Fruit fly (Drosophila melanogaster): ENCODE measurements around the gene foxo.

DNA sequence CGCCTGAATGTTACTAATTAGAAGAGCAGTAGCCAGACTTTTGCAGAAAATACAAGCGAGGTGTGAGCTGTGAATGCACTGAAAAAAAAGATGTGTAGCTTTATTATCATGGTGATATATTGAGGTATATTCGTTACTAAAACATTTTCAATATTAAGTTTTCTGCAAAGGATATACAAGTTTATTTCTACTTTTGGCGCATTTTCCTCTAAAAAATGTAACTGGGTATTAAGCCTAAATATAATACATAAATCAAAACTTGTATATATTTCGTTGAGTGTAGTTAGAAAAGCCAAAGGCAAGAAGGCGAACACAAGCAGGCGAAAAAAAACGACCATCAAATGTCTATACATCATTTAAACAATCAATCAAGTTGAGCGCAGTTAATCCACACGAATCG is 15.1 kb upstream of the foxo start:
- TF ChIP-seq CG9139 (GFP tag; optimal IDR thresholded peaks at IDR 0.05) (no peak), Lpt (GFP tag; optimal IDR thresholded peaks at IDR 0.05) (no peak), spab (GFP tag; optimal IDR thresholded peaks at IDR 0.05) (no peak), CG4318 (GFP tag; optimal IDR thresholded peaks at IDR 0.05) (no peak), CG6276 (GFP tag; optimal IDR thresholded peaks at IDR 0.05) (no peak), Met (GFP tag; optimal IDR thresholded peaks at IDR 0.05) (no peak)
